Fruit fly (Drosophila melanogaster): ENCODE results near the gene I-t.
A peak's percentile ranks its signal among the peaks of the same experiment; 100 is the strongest.

Gene I-t

DNA sequence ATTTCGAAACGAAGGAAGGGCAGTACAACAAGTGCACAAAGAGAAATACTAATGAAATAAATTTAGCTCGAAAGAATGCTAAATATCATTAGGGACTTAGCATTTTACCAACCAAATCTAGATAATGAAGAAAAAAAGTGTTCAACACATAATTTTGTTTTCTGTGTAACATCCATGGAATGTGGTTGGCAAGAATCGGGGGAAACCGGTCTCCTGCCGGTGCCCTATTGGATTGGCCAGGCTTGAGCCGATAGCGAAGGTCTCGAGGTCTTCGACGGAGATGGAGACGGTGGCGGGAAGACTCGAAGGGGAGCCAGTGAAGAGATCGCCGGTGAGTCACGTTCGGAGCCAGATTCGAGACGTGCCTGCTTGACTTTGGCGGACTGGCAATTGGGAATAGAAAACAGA lies 46.0 kb upstream of the I-t start (continued):
- TF ChIP-seq z (GFP tag; IDR thresholded peaks at IDR 0.05), result no peak
- TF ChIP-seq Myb (GFP tag; optimal IDR thresholded peaks at IDR 0.05), result no peak
- no peak for TF ChIP-seq CG10959 (GFP tag; IDR thresholded peaks at IDR 0.05)
- TF ChIP-seq CG12071 (GFP tag; optimal IDR thresholded peaks at IDR 0.05), result no peak
- TF ChIP-seq CG17568 (GFP tag; optimal IDR thresholded peaks at IDR 0.05), result no peak
- no peak for TF ChIP-seq Mrtf (GFP tag; IDR thresholded peaks at IDR 0.05)
- TF ChIP-seq tin (GFP tag; optimal IDR thresholded peaks at IDR 0.05), result no peak
- TF ChIP-seq shn (GFP tag; optimal IDR thresholded peaks at IDR 0.05), result peak; percentile 39
- no peak for TF ChIP-seq sim (GFP tag; IDR thresholded peaks at IDR 0.05)
- no peak for TF ChIP-seq Opbp (GFP tag; IDR thresholded peaks at IDR 0.05; ENCODE audit: partially characterized antibody)
- TF ChIP-seq CG4617 (GFP tag; optimal IDR thresholded peaks at IDR 0.05; ENCODE audit: borderline replicate concordance), result no peak
- no peak for TF ChIP-seq Dp (GFP tag; optimal IDR thresholded peaks at IDR 0.05)
- TF ChIP-seq CG6654 (GFP tag; optimal IDR thresholded peaks at IDR 0.05), result no peak
- no peak for TF ChIP-seq C15 (GFP tag; IDR thresholded peaks at IDR 0.05)
- TF ChIP-seq CG7745 (tag; optimal IDR thresholded peaks at IDR 0.05), result no peak
- peak; percentile 41 for TF ChIP-seq CG10979 (tag; optimal IDR thresholded peaks at IDR 0.05)
- TF ChIP-seq mam (GFP tag; optimal IDR thresholded peaks at IDR 0.05), result peak; percentile 49
- no peak for TF ChIP-seq tll (GFP tag; optimal IDR thresholded peaks at IDR 0.05)
- TF ChIP-seq sd (tag; optimal IDR thresholded peaks at IDR 0.05), result peak; percentile 99
- peak; percentile 3 for TF ChIP-seq Asciz (GFP tag; optimal IDR thresholded peaks at IDR 0.05)
- TF ChIP-seq corto (GFP tag; optimal IDR thresholded peaks at IDR 0.05), result peak; percentile 73
- no peak for TF ChIP-seq CG2889 (GFP tag; IDR thresholded peaks at IDR 0.05)
- TF ChIP-seq tio (GFP tag; optimal IDR thresholded peaks at IDR 0.05), result no peak
- peak; percentile 75 for TF ChIP-seq CG2120 (GFP tag; optimal IDR thresholded peaks at IDR 0.05)
- no peak for TF ChIP-seq maf-S (GFP tag; optimal IDR thresholded peaks at IDR 0.05)
- no peak for TF ChIP-seq nerfin-2 (GFP tag; IDR thresholded peaks at IDR 0.05; ENCODE audit: partially characterized antibody)
- TF ChIP-seq knrl (GFP tag; IDR thresholded peaks at IDR 0.05; ENCODE audit: partially characterized antibody), result no peak
- TF ChIP-seq exex (tag; optimal IDR thresholded peaks at IDR 0.05), result no peak
- TF ChIP-seq Hand (GFP tag; optimal IDR thresholded peaks at IDR 0.05), result no peak
- TF ChIP-seq h (optimal IDR thresholded peaks at IDR 0.05), result no peak
- peak; percentile 73 for TF ChIP-seq slbo (GFP tag; IDR thresholded peaks at IDR 0.05)
- no peak for TF ChIP-seq CG4282 (GFP tag; optimal IDR thresholded peaks at IDR 0.05)
- TF ChIP-seq Atf-2 (GFP tag; optimal IDR thresholded peaks at IDR 0.05), result no peak
- peak; percentile 21 for TF ChIP-seq BtbVII (GFP tag; optimal IDR thresholded peaks at IDR 0.05)
- TF ChIP-seq HLH3B (GFP tag; IDR thresholded peaks at IDR 0.05), result no peak
- no peak for TF ChIP-seq B-H1 (GFP tag; IDR thresholded peaks at IDR 0.05)
- no peak for TF ChIP-seq Sry-β (GFP tag; optimal IDR thresholded peaks at IDR 0.05)
- no peak for TF ChIP-seq Hr39 (optimal IDR thresholded peaks at IDR 0.05)
- no peak for TF ChIP-seq CG8089 (GFP tag; optimal IDR thresholded peaks at IDR 0.05)
- 0 out of 2 replicates have a peak, but pooled peaks have one; percentile 33 for TF ChIP-seq al (GFP tag; IDR thresholded peaks at IDR 0.05)
- peak; percentile 44 for TF ChIP-seq PHDP (tag; optimal IDR thresholded peaks at IDR 0.05)
- TF ChIP-seq lmd (GFP tag; IDR thresholded peaks at IDR 0.05), result peak; percentile 29; the same call in 1 of the 2 replicates
- no peak for TF ChIP-seq CG11093 (GFP tag; IDR thresholded peaks at IDR 0.05)
- no peak for TF ChIP-seq CG9797 (GFP tag; optimal IDR thresholded peaks at IDR 0.05)
- peak; percentile 68 for TF ChIP-seq CG13894 (tag; optimal IDR thresholded peaks at IDR 0.05)
- TF ChIP-seq NC2α (GFP tag; optimal IDR thresholded peaks at IDR 0.05), result no peak
- peak; percentile 29 for TF ChIP-seq bcd (GFP tag; optimal IDR thresholded peaks at IDR 0.05)
- peak; percentile 77 for TF ChIP-seq kni (GFP tag; optimal IDR thresholded peaks at IDR 0.05)
- no peak for TF ChIP-seq CG11695 (GFP tag; IDR thresholded peaks at IDR 0.05)
- no peak for TF ChIP-seq ems (GFP tag; optimal IDR thresholded peaks at IDR 0.05)
- peak; percentile 24 for TF ChIP-seq bab2 (GFP tag; optimal IDR thresholded peaks at IDR 0.05)
- no peak for TF ChIP-seq toy (GFP tag; IDR thresholded peaks at IDR 0.05)
